Fruit fly (Drosophila melanogaster): ENCODE results near the gene CG14435.

dm6 chrX:6822904-6823303 lies 20.8 kb downstream of the CG14435 start, which contains the start of gene Atx-1:
- TF ChIP-seq CG11504 (tag; optimal IDR thresholded peaks at IDR 0.05), result no peak
- no peak for TF ChIP-seq croc (GFP tag; conservative IDR thresholded peaks at IDR 0.05)
- TF ChIP-seq Oaz (GFP tag; IDR thresholded peaks at IDR 0.05), result no peak

Measured in whole organism, embryonic.